Worm (Caenorhabditis elegans) whole organism, L1 larva: ENCODE data around the gene F02E8.4.

Experiments
- C04F5.9 ChIP-seq: sonication (generic microtip); optimal IDR thresholded peaks from 2 replicates; lab custom pipeline; 2016; ENCODE audit warnings: missing genetic modification characterization, missing compliant biosample characterization
- C34B4.2 ChIP-seq: sonication (generic microtip); optimal IDR thresholded peaks from 2 replicates; lab custom pipeline; 2017; ENCODE audit warnings: mild to moderate bottlenecking, missing genetic modification characterization, missing compliant biosample characterization
- F16B12.6 ChIP-seq: fragments of 150-350 bp; optimal IDR thresholded peaks from 2 replicates; lab custom pipeline; 2014; ENCODE audit warnings: missing biosample characterization, missing genetic modification characterization
- Y116A8C.19 ChIP-seq: sonication (generic microtip); optimal IDR thresholded peaks from 2 replicates; lab custom pipeline; 2016; ENCODE audit warnings: missing compliant biosample characterization, missing genetic modification characterization, borderline replicate concordance
- alr-1 ChIP-seq: fragments of 200-800 bp; sonication (Bioruptor generic); optimal IDR thresholded peaks from 2 replicates; lab custom pipeline; 2018; ENCODE audit warnings: borderline replicate concordance, mild to moderate bottlenecking, missing genetic modification characterization, missing compliant biosample characterization
- blmp-1 ChIP-seq: fragments of 150-350 bp; optimal IDR thresholded peaks from 2 replicates; lab custom pipeline; 2014; ENCODE audit warnings: missing biosample characterization, missing genetic modification characterization
- ceh-8 ChIP-seq: fragments of 200-800 bp; sonication (Bioruptor generic); optimal IDR thresholded peaks from 2 replicates; lab custom pipeline; 2018; ENCODE audit warnings: mild to moderate bottlenecking, missing genetic modification characterization, moderate library complexity, missing compliant biosample characterization
- ceh-82 ChIP-seq, 3 experiments: fragments of 150-350 bp in 1 of 3; sonication (generic microtip) in 2 of 3; optimal IDR thresholded peaks; 2 replicates each; lab custom pipeline; 2014 to 2017; ENCODE audit warnings: missing biosample characterization in 3 of 3, missing genetic modification characterization in 3 of 3
- ceh-88 ChIP-seq: fragments of 200-800 bp; sonication (Bioruptor generic); IDR thresholded peaks from 2 replicates; pipeline ENCODE4 v1.3.6; 2022; ENCODE audit warnings: missing genetic modification characterization, missing compliant biosample characterization
- dpl-1 ChIP-seq, 3 experiments: fragments of 150-350 bp in 2 of 3; sonication (generic microtip) in 1 of 3; optimal IDR thresholded peaks; 2 replicates each; lab custom pipeline; 2014 to 2017; ENCODE audit warnings: missing biosample characterization in 3 of 3, missing genetic modification characterization in 3 of 3, missing genetic modification reagents in 3 of 3
- efl-3 ChIP-seq: fragments of 200-800 bp; sonication (Bioruptor generic); optimal IDR thresholded peaks from 2 replicates; lab custom pipeline; 2018; ENCODE audit warnings: mild to moderate bottlenecking, missing genetic modification characterization, missing compliant biosample characterization
- egl-13 ChIP-seq: sonication (generic microtip); optimal IDR thresholded peaks from 2 replicates; lab custom pipeline; 2016; ENCODE audit warnings: missing genotype, missing genetic modification reagents, missing genetic modification characterization, missing compliant biosample characterization
- egl-27 ChIP-seq, 2 experiments: fragments of 150-350 bp in 1 of 2; sonication (generic microtip); optimal IDR thresholded peaks; 3 replicates each; lab custom pipeline; 2017 to 2018; ENCODE audit warnings: missing biosample characterization in 2 of 2, missing genetic modification characterization in 2 of 2, missing genetic modification reagents in 2 of 2
- elt-2 ChIP-seq: sonication (generic microtip); optimal IDR thresholded peaks from 2 replicates; lab custom pipeline; 2016; ENCODE audit warnings: missing genetic modification characterization, mild to moderate bottlenecking, inconsistent platforms, missing compliant biosample characterization, missing genetic modification reagents
- elt-3 ChIP-seq, 6 experiments: fragments of 150-350 bp in 1 of 6; sonication (generic microtip); optimal IDR thresholded peaks; 2 replicates each; lab custom pipeline; 2017 to 2018; ENCODE audit warnings: missing biosample characterization in 6 of 6, missing genetic modification characterization in 6 of 6, inconsistent platforms in 1 of 6
- ets-5 ChIP-seq: fragments of 200-800 bp; sonication (Bioruptor generic); IDR thresholded peaks from 2 replicates; pipeline ENCODE4 v1.3.6; 2022; ENCODE audit warnings: missing genetic modification characterization, missing compliant biosample characterization
- fkh-4 ChIP-seq: sonication (generic microtip); optimal IDR thresholded peaks from 2 replicates; lab custom pipeline; 2016; ENCODE audit warnings: missing compliant biosample characterization, missing genetic modification characterization, borderline replicate concordance
- fkh-8 ChIP-seq: sonication (generic microtip); optimal IDR thresholded peaks from 2 replicates; lab custom pipeline; 2016; ENCODE audit warnings: mild to moderate bottlenecking, missing genetic modification characterization, missing compliant biosample characterization
- grh-1 ChIP-seq: fragments of 200-800 bp; sonication (Bioruptor generic); IDR thresholded peaks from 2 replicates; pipeline ENCODE4 v1.3.6; 2022; ENCODE audit warnings: missing genetic modification reagents, missing genetic modification characterization, missing compliant biosample characterization
- hpl-2 ChIP-seq: fragments of 150-350 bp; optimal IDR thresholded peaks from 2 replicates; lab custom pipeline; 2014; ENCODE audit warnings: missing biosample characterization, missing genetic modification reagents, missing genetic modification characterization
- irx-1 ChIP-seq: sonication (generic microtip); optimal IDR thresholded peaks from 2 replicates; lab custom pipeline; 2016; ENCODE audit warnings: missing genetic modification characterization, missing compliant biosample characterization
- isw-1 ChIP-seq: fragments of 200-800 bp; sonication (Bioruptor generic); IDR thresholded peaks from 2 replicates; pipeline ENCODE4 v1.3.6; 2022; ENCODE audit warnings: missing genetic modification characterization, missing compliant biosample characterization
- lin-13 ChIP-seq: fragments of 150-350 bp; optimal IDR thresholded peaks from 2 replicates; lab custom pipeline; 2014; ENCODE audit warnings: missing biosample characterization, missing genetic modification reagents, missing genetic modification characterization
- lin-14 ChIP-seq: fragments of 200-800 bp; sonication (Bioruptor generic); optimal IDR thresholded peaks from 2 replicates; lab custom pipeline; 2018; ENCODE audit warnings: mild to moderate bottlenecking, missing genetic modification characterization, moderate library complexity, missing compliant biosample characterization
- lin-15B ChIP-seq: fragments of 150-350 bp; sonication (generic microtip); optimal IDR thresholded peaks from 3 replicates; lab custom pipeline; 2014; ENCODE audit warnings: missing biosample characterization, missing genetic modification characterization
- lir-3 ChIP-seq: sonication (generic microtip); optimal IDR thresholded peaks from 2 replicates; lab custom pipeline; 2016; ENCODE audit warnings: mild to moderate bottlenecking, missing genetic modification characterization, moderate library complexity, missing compliant biosample characterization; ENCODE audit not compliant: poor library complexity
- lsy-2 ChIP-seq, 2 experiments: fragments of 150-350 bp; optimal IDR thresholded peaks; 2 replicates each; lab custom pipeline; 2014; ENCODE audit warnings: missing biosample characterization in 2 of 2, missing genetic modification characterization in 2 of 2
- mab-9 ChIP-seq: fragments of 200-800 bp; sonication (Bioruptor generic); IDR thresholded peaks from 2 replicates; pipeline ENCODE4 v1.3.6; 2022; ENCODE audit warnings: missing genetic modification reagents, missing genetic modification characterization, missing compliant biosample characterization
- mdl-1 ChIP-seq, 2 experiments: fragments of 150-350 bp; optimal IDR thresholded peaks; 2 replicates each; lab custom pipeline; 2014 to 2017; ENCODE audit warnings: missing biosample characterization in 2 of 2, missing genetic modification characterization in 2 of 2, inconsistent platforms in 1 of 2
- mef-2 ChIP-seq: fragments of 150-350 bp; optimal IDR thresholded peaks from 2 replicates; lab custom pipeline; 2014; ENCODE audit warnings: missing biosample characterization, missing genetic modification characterization
- mep-1 ChIP-seq: fragments of 150-350 bp; optimal IDR thresholded peaks from 2 replicates; lab custom pipeline; 2014; ENCODE audit warnings: missing biosample characterization, missing genetic modification characterization
- nhr-11 ChIP-seq: fragments of 150-350 bp; optimal IDR thresholded peaks from 2 replicates; lab custom pipeline; 2014; ENCODE audit warnings: missing biosample characterization, missing genetic modification characterization
- nhr-19 ChIP-seq: fragments of 200-800 bp; sonication (Bioruptor generic); conservative IDR thresholded peaks from 2 replicates; pipeline ENCODE4 v1.3.6; 2022; ENCODE audit warnings: missing genetic modification characterization, missing compliant biosample characterization
- nhr-47 ChIP-seq: sonication (generic microtip); optimal IDR thresholded peaks from 2 replicates; lab custom pipeline; 2016; ENCODE audit warnings: mild to moderate bottlenecking, missing genetic modification characterization, moderate library complexity, missing compliant biosample characterization
- nhr-76 ChIP-seq: sonication (generic microtip); optimal IDR thresholded peaks from 2 replicates; lab custom pipeline; 2017; ENCODE audit warnings: missing biosample characterization, missing genetic modification characterization
- nhr-77 ChIP-seq: fragments of 150-350 bp; optimal IDR thresholded peaks from 2 replicates; lab custom pipeline; 2014; ENCODE audit warnings: missing biosample characterization, missing genetic modification characterization
- nhr-84 ChIP-seq: sonication (generic microtip); optimal IDR thresholded peaks from 2 replicates; lab custom pipeline; 2017; ENCODE audit warnings: missing biosample characterization, missing genetic modification characterization
- nhr-85 ChIP-seq: sonication (generic microtip); peaks from one replicate; lab custom pipeline; 2016; ENCODE audit warnings: missing genetic modification characterization, inconsistent platforms, missing compliant biosample characterization
- nhr-90 ChIP-seq: sonication (generic microtip); optimal IDR thresholded peaks from 2 replicates; lab custom pipeline; 2016; ENCODE audit warnings: mild to moderate bottlenecking, missing genetic modification characterization, missing compliant biosample characterization; ENCODE audit not compliant: poor library complexity
- pax-3 ChIP-seq: fragments of 200-800 bp; sonication (Bioruptor generic); optimal IDR thresholded peaks from 2 replicates; lab custom pipeline; 2018; ENCODE audit warnings: mild to moderate bottlenecking, missing genetic modification characterization, moderate library complexity, missing compliant biosample characterization
- rnt-1 ChIP-seq: sonication (generic microtip); optimal IDR thresholded peaks from 2 replicates; lab custom pipeline; 2016; ENCODE audit warnings: mild to moderate bottlenecking, missing genetic modification characterization, moderate library complexity, missing compliant biosample characterization
- skn-1 ChIP-seq: fragments of 150-350 bp; optimal IDR thresholded peaks from 2 replicates; lab custom pipeline; 2014; ENCODE audit warnings: missing biosample characterization, missing genetic modification characterization
- snpc-4 ChIP-seq: fragments of 150-350 bp; optimal IDR thresholded peaks from 2 replicates; lab custom pipeline; 2014; ENCODE audit warnings: missing biosample characterization, missing genetic modification characterization
- sup-37 ChIP-seq: fragments of 200-800 bp; sonication (Bioruptor generic); optimal IDR thresholded peaks from 2 replicates; lab custom pipeline; 2018; ENCODE audit warnings: mild to moderate bottlenecking, missing genetic modification characterization, missing compliant biosample characterization
- tbx-2 ChIP-seq: sonication (generic microtip); optimal IDR thresholded peaks from 2 replicates; lab custom pipeline; 2016; ENCODE audit warnings: missing genetic modification characterization, missing compliant biosample characterization
- unc-130 ChIP-seq: fragments of 150-350 bp; optimal IDR thresholded peaks from 2 replicates; lab custom pipeline; 2017; ENCODE audit warnings: missing biosample characterization, missing genetic modification characterization, inconsistent platforms
- unc-30 ChIP-seq: sonication (generic microtip); optimal IDR thresholded peaks from 2 replicates; lab custom pipeline; 2017; ENCODE audit warnings: missing biosample characterization, missing genetic modification characterization
- unc-86 ChIP-seq: sonication (generic microtip); optimal IDR thresholded peaks from 2 replicates; lab custom pipeline; 2016; ENCODE audit warnings: missing genetic modification characterization, missing compliant biosample characterization
- zag-1 ChIP-seq: fragments of 150-350 bp; optimal IDR thresholded peaks from 2 replicates; lab custom pipeline; 2014; ENCODE audit warnings: missing biosample characterization, missing genetic modification characterization
- ztf-4 ChIP-seq: fragments of 150-350 bp; optimal IDR thresholded peaks from 2 replicates; lab custom pipeline; 2014; ENCODE audit warnings: missing biosample characterization, missing genetic modification characterization

Gene F02E8.4

DNA sequence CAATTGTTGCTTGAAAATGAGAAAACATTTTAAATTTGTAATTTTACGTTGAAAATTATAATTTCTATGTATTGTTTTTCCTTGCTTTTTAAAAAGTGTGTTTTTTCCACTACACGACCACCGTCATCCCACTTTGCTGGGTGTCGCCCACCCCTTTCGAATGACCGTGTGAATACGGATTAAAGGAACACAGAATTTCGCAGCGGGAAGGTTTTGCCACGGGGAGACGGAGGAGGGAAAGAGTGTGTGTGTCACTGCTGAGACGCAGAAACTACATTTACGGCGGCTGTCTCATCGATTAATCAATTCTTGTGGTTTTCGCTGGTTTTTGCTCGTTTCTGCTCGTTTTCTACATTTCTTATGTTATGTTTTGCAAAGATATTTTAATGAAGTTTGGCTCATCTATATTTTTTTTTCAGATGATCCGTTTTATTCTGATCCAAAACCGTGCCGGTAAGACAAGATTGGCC is 4.0 kb downstream of the F02E8.4 start, which contains the start of gene aps-2 (continued):
- TF ChIP-seq mef-2 (tag; lab: Kevin White, UChicago), result no peak
- TF ChIP-seq blmp-1 (tag; lab: Kevin White, UChicago), result peak; percentile 22
- no peak for TF ChIP-seq ztf-4
- no peak for TF ChIP-seq pax-3 (tag; lab: Kevin White, UChicago)
- TF ChIP-seq mdl-1 (tag; optimal IDR thresholded peaks at IDR 0.05; lab: Kevin White, UChicago), result peak in 1 of 2 experiments; percentile 8
- peak; percentile 38 for TF ChIP-seq nhr-19 (GFP tag; lab: Robert Waterston, UW)
- no peak for TF ChIP-seq mab-9
- peak; percentile 28 for TF ChIP-seq nhr-90 (tag; lab: Kevin White, UChicago)
- TF ChIP-seq rnt-1 (tag; lab: Kevin White, UChicago), result peak; percentile 62
- TF ChIP-seq F16B12.6, result peak; percentile 15
- TF ChIP-seq elt-3 (tag; optimal IDR thresholded peaks at IDR 0.05; lab: Kevin White, UChicago), result no peak
- peak; percentile 13 for TF ChIP-seq egl-13 (tag; lab: Kevin White, UChicago)
- TF ChIP-seq sup-37 (GFP tag; lab: Kevin White, UChicago), result no peak
- TF ChIP-seq lsy-2 (tag; optimal IDR thresholded peaks at IDR 0.05; lab: Kevin White, UChicago), result peak; percentile 34 to 70
- no peak for TF ChIP-seq grh-1 (GFP tag; lab: Robert Waterston, UW)
- no peak for TF ChIP-seq ceh-88 (GFP tag; lab: Robert Waterston, UW)
- TF ChIP-seq fkh-4 (tag; lab: Kevin White, UChicago), result no peak
- no peak for TF ChIP-seq ceh-8 (GFP tag; lab: Kevin White, UChicago)
- TF ChIP-seq tbx-2, result no peak
- TF ChIP-seq C34B4.2, result no peak
- no peak for TF ChIP-seq skn-1 (tag; lab: Kevin White, UChicago)
- no peak for TF ChIP-seq unc-30 (tag; lab: Kevin White, UChicago)
- TF ChIP-seq snpc-4 (tag; lab: Kevin White, UChicago), result no peak
- TF ChIP-seq irx-1, result no peak
- TF ChIP-seq lin-15B (tag; lab: Kevin White, UChicago), result no peak
- TF ChIP-seq unc-86 (tag; lab: Kevin White, UChicago), result peak; percentile 41
- peak in 2 of 3 experiments; percentile 5 to 67 for TF ChIP-seq ceh-82 (tag; optimal IDR thresholded peaks at IDR 0.05; lab: Kevin White, UChicago)
- TF ChIP-seq hpl-2 (GFP tag; lab: Kevin White, UChicago), result no peak
- peak; percentile 28 to 49 (median 47) for TF ChIP-seq dpl-1 (GFP tag; optimal IDR thresholded peaks at IDR 0.05; lab: Kevin White, UChicago)
- no peak for TF ChIP-seq Y116A8C.19 (tag; lab: Kevin White, UChicago)
- peak; percentile 64 for TF ChIP-seq nhr-85 (tag; lab: Kevin White, UChicago)
- TF ChIP-seq unc-130 (tag; lab: Kevin White, UChicago), result no peak
- TF ChIP-seq lin-13, result no peak
- no peak for TF ChIP-seq efl-3 (GFP tag; lab: Kevin White, UChicago)
- no peak for TF ChIP-seq elt-2 (tag; lab: Kevin White, UChicago)
- no peak for TF ChIP-seq zag-1 (tag; lab: Kevin White, UChicago)
- TF ChIP-seq nhr-77 (tag; lab: Kevin White, UChicago), result no peak
- TF ChIP-seq mep-1 (tag; lab: Kevin White, UChicago), result peak; percentile 38
- no peak for TF ChIP-seq nhr-76 (tag; lab: Kevin White, UChicago)
- TF ChIP-seq egl-27 (tag; optimal IDR thresholded peaks at IDR 0.05; lab: Kevin White, UChicago), result no peak
- TF ChIP-seq nhr-84 (tag; lab: Kevin White, UChicago), result no peak
- TF ChIP-seq lin-14 (GFP tag; lab: Kevin White, UChicago), result peak; percentile 74
- TF ChIP-seq fkh-8 (tag; lab: Kevin White, UChicago), result peak; percentile 26
- TF ChIP-seq C04F5.9 (tag; lab: Kevin White, UChicago), result no peak
- TF ChIP-seq nhr-47 (tag; lab: Kevin White, UChicago), result peak; percentile 69
- no peak for TF ChIP-seq ets-5 (GFP tag; lab: Robert Waterston, UW)
- no peak for TF ChIP-seq lir-3 (tag; lab: Kevin White, UChicago)
- TF ChIP-seq alr-1 (tag; lab: Kevin White, UChicago), result no peak
- no peak for TF ChIP-seq isw-1 (GFP tag; lab: Robert Waterston, UW)
- TF ChIP-seq nhr-11 (tag; lab: Kevin White, UChicago), result no peak
